Worm (Caenorhabditis elegans) whole organism, L4/young adult: ENCODE data around the gene arle-14.

Experiments used
- W03F9.2 ChIP-seq: fragments of 150-350 bp; optimal IDR thresholded peaks from 2 replicates; lab custom pipeline; 2014; ENCODE audit warnings: missing biosample characterization, missing genetic modification characterization
- dao-5 ChIP-seq: sonication (generic microtip); optimal IDR thresholded peaks from 2 replicates; lab custom pipeline; 2016; ENCODE audit warnings: missing genotype, missing genetic modification characterization, moderate library complexity, missing compliant biosample characterization
- him-1 ChIP-seq: sonication (generic microtip); optimal IDR thresholded peaks from 2 replicates; lab custom pipeline; 2016; ENCODE audit warnings: missing genotype, missing genetic modification reagents, missing genetic modification characterization, missing compliant biosample characterization

The arle-14 gene

DNA sequence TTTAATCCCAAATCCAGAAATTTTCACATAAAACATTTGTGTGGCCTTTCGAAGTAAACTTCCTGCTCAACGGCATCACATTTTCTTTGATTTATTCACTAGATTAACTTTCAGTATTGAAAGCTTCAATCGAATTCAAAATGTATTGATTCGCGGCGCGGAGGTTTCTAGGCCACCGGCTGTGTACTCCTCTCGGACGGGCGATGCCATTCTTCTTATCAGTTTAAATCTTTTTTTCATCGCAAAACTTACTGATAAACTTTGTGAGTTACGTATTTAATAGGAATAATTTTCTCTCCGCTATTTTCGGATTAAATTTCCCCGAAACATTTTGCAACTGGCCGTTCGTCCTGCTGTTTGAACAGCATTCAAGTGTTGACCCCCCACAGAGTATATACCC, 29.2 kb downstream of the arle-14 start:
- TF ChIP-seq W03F9.2 (tag; lab: Kevin White, UChicago) (peak; percentile 76), dao-5 (no peak), him-1 (tag; lab: Kevin White, UChicago) (no peak)

DNA sequence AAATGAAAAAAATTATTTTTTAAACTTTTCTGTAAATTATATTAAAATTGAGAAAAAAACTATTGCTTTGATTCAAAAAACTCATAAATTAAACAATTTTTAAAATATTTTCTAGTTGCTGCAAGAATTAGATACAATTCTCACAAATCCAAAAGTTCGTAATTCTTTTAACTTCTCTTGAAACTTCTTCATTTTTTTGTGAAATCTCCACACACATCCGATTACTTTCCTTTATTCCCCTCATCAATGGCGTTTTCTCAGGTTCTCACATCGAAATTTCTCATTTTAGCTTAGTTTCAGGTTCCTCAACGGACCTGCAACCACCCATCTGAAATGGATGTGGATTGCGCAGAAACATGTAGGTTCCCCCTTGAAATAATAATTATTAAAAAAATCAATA, 29.8 kb downstream of the arle-14 start, which contains the start of gene wrm-1:
Gene wrm-1, plus strand, starts transcription at position 301 of the 400 bp plus-strand sequence.
- TF ChIP-seq him-1 (tag; lab: Kevin White, UChicago) = no peak
- TF ChIP-seq W03F9.2 (tag; lab: Kevin White, UChicago) = no peak
- TF ChIP-seq dao-5 = no peak

DNA sequence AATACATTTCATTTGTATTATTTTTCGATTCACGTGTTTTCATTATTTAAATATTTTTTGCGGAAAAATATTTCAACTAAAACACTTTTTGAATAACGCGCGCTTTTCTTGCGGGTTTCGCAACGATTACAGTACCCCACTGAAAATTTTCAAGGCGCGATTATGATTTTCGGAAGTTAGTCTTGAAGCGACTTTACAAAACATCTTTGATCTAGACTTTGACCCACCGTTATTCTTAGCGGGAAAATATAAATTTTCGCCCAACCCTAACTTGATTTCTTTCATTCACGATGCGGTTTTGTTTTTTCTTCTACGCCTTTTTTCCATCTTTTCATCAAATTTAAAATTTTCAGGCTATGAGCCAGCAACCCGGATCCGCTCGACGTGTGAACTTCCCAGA, 35.1 kb downstream of the arle-14 start, which contains the start of gene egg-1:
Gene egg-1, plus strand, starts transcription at position 354 of the 400 bp plus-strand sequence.
- TF ChIP-seq W03F9.2 (tag; lab: Kevin White, UChicago) (peak; percentile 39), dao-5 (no peak), him-1 (tag; lab: Kevin White, UChicago) (no peak)

DNA sequence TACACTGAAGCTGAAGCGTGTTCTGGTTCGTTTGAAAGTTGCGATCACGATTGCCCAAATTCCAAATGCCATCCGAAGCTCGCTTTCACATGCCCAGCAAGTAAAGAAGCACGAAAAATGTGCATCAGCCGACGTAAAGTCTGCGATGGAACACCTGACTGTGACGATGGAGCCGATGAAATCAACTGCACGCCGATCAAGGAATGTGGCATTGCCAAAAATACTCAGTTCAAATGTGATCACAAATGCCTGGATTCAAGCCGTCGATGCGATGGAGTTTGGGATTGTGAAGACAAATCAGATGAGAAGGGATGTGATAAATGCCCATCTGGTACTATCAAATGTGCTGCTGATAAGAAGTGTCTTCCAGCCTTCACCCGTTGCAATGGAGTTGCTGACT, 36.7 kb downstream of the arle-14 start:
- TF ChIP-seq him-1 (tag; lab: Kevin White, UChicago) (no peak), W03F9.2 (tag; lab: Kevin White, UChicago) (no peak), dao-5 (no peak)

DNA sequence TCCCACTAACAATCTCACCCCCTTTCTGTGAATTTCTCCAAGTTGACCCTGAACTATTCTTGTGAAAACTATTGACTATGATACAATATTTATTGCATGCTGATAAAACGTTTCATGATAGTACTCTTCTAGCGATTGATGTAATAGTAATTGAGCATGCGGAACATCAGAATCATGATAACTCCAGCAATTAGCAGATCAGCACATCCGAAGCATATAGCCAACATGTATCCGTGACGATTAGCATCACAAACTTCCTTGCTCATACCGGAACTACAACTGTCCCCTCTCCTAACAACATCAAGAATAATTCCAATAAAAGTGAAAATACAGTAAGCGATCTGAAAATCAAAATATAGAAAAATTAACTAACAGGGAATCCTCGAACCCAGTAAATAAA, 37.3 kb downstream of the arle-14 start:
- TF ChIP-seq him-1 (tag; lab: Kevin White, UChicago) (no peak), dao-5 (no peak), W03F9.2 (tag; lab: Kevin White, UChicago) (no peak)

DNA sequence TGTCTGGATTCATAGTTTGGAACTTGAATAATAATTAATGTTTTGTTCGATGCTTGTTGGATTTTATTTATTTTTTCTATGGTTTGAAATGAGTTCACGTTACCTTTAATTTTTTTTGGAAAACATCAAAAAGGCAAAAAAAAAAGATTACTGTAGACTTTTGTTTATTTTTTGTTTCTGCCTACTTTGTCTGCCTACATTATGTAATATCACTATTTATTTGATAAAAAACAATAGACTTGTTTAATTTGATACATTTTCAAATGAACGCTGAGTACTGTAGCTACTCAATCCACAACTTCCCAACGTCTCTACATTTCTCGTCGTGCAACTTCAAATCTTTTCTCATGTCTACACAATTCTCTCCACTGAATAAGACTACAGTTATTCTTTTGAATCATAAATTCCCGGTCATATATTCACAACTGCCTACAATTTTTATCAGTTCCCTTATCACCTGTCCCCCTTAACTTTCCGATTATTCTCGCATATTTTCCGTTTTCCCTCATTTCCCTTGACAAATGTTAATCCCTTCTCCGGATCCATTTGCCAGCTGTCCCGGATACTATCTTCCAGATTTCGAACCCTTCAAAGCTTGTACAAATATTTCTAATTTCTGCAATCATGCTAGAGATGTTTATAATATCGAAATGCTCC, 38.4 kb downstream of the arle-14 start, which contains the start of the genes B0244.9 and B0244.7:
Gene B0244.9, minus strand, starts transcription at position 51 of the 657 bp plus-strand sequence.
Gene B0244.7, plus strand, starts transcription at position 522 of the 657 bp plus-strand sequence.
- no peak for TF ChIP-seq him-1 (tag; lab: Kevin White, UChicago)
- TF ChIP-seq dao-5 = no peak
- no peak for TF ChIP-seq W03F9.2 (tag; lab: Kevin White, UChicago)

DNA sequence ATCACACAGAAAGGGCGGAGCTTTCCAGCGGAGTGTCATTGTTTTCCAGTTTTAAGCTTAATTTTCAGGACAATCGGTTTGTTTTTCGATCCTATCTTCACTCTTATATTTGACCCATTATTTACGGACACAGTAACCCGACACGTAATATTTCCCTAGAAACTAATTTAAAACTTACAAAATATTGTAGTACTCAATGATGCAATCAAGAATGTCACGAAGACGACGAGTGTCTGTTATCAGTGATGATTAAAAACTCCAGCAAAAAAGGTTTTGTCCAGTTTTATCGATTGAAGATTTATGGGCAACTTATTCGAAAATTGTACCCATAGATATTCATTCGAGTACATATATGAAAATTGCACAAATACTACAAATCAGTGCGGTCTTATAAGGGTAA, 40.2 kb downstream of the arle-14 start, which contains the start of gene B0244.17:
Gene B0244.17, plus strand, starts transcription at position 301 of the 400 bp plus-strand sequence.
- TF ChIP-seq dao-5 (no peak), him-1 (tag; lab: Kevin White, UChicago) (no peak), W03F9.2 (tag; lab: Kevin White, UChicago) (no peak)

DNA sequence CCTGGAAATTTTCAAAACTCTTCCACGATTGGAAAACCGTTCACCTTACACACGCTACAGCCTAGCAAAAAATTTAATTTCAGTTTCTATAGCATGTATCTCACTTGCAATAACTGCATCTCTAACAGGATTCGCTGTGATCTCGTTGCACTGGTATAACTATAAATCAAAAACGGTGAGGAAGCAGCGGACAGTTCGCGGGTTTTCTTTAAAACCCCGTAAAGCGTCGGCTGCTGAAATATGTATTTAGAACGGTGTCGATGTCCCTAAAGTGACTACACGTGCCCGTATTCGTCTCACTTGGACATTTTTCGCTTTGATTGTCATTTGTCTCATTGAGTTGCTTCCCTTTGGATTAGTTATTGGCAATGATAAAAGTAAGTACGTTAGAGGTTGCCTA, 41.6 kb downstream of the arle-14 start:
- TF ChIP-seq dao-5 (no peak), W03F9.2 (tag; lab: Kevin White, UChicago) (no peak), him-1 (tag; lab: Kevin White, UChicago) (no peak)

DNA sequence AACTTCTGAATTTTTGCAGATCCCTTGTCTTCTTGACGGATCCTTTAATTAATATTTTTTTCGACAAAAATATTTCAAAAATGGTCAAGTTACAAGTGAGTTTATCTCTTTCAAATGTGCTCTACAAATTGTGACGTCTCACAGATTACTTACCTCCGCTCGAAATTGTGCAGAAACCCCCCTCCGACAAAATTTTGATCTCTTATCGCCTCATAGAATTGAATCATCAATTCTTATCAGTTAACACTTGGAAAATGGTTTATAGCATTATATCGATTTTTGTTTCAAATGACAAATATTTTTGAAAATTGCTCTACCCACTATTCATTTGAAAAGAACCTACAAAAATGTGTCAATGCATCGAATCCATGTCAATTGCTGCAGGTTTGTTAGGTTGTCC, 42.2 kb downstream of the arle-14 start, which contains the start of gene B0244.10:
Gene B0244.10, plus strand, starts transcription at position 254 of the 400 bp plus-strand sequence.
- no peak for TF ChIP-seq dao-5
- no peak for TF ChIP-seq him-1 (tag; lab: Kevin White, UChicago)
- no peak for TF ChIP-seq W03F9.2 (tag; lab: Kevin White, UChicago)

DNA sequence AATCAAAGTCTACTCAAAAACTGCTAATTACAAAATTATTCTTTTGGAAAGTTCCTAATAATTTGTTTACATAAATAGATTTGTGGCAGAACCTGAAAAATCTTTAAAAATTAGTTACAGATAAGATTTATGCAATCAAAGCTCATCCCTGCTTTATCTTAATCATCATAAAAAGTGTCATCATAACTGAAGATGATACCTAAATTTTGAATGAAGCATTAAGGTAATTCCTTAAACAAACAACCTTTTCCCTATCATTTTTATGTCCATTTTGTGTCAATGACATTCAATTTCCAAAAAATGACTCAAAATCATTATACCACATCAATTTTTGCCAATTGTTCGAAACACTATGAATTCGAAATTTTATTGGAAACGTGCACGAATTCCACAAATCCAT, 45.0 kb downstream of the arle-14 start, which contains the start of gene B0244.6:
Gene B0244.6, plus strand, starts transcription at position 301 of the 400 bp plus-strand sequence.
- TF ChIP-seq W03F9.2 (tag; lab: Kevin White, UChicago) (no peak), him-1 (tag; lab: Kevin White, UChicago) (no peak), dao-5 (no peak)

DNA sequence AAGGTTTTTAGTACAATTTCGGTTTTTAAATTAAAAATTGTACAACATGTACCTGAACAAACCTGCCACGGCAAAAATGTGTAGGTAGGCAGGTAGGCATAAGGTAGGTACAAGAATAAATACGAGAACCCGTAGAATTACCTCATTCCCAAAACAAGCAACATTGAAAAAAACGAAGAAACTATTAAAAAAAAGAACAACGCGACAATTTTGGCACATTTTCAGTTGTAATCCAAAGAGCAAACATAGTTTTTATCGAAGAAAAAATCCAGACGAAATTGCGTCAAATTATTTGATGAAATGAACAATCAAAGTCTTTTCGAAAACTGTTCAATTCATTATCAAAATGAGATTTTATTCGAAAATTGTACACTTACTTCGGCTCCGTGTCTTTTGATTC, 48.0 kb downstream of the arle-14 start, which contains the start of gene B0244.16:
Gene B0244.16, plus strand, starts transcription at position 301 of the 400 bp plus-strand sequence.
- TF ChIP-seq W03F9.2 (tag; lab: Kevin White, UChicago) = no peak
- no peak for TF ChIP-seq him-1 (tag; lab: Kevin White, UChicago)
- TF ChIP-seq dao-5 = no peak

DNA sequence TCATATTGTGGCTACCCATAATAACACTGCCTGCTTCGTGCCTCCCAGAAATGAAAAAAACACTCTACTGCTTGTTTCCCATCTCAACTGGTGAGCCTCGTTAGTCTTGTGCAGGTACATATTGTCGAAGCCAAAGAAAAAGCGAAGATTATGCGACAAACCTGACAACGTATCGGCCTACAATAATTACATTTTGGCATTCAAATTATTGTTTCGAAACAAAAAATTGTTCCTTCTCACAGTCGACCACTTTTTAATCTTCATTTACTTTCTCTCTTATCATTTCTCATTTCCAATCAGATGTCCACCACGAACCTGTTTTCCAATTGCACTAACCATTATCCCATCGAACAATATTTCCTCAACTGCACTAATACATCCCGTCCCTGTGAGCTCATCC, 50.4 kb downstream of the arle-14 start, which contains the start of gene B0244.15:
Gene B0244.15, plus strand, starts transcription at position 301 of the 400 bp plus-strand sequence.
- TF ChIP-seq him-1 (tag; lab: Kevin White, UChicago) (no peak), dao-5 (no peak), W03F9.2 (tag; lab: Kevin White, UChicago) (no peak)
